Worm (Caenorhabditis elegans) whole organism, L1 larva: Measurements from ENCODE around the gene clec-39.

Experiments used
- C16A3.4 ChIP-seq: fragments of 150-350 bp; optimal IDR thresholded peaks from 2 replicates; lab custom pipeline; 2014; ENCODE audit warnings: missing biosample characterization, missing genetic modification characterization
- alr-1 ChIP-seq: fragments of 200-800 bp; sonication (Bioruptor generic); optimal IDR thresholded peaks from 2 replicates; lab custom pipeline; 2018; ENCODE audit warnings: borderline replicate concordance, mild to moderate bottlenecking, missing genetic modification characterization, missing compliant biosample characterization
- ama-1 ChIP-seq: fragments of 150-350 bp; optimal IDR thresholded peaks from 2 replicates; lab custom pipeline; 2014
- dsc-1 ChIP-seq: sonication (generic microtip); optimal IDR thresholded peaks from 2 replicates; lab custom pipeline; 2016; ENCODE audit warnings: mild to moderate bottlenecking, missing genetic modification characterization, missing compliant biosample characterization
- efl-1 ChIP-seq, 4 experiments: fragments of 150-350 bp; optimal IDR thresholded peaks in 3 of 4; peaks in 1 of 4; 1 replicate in 1 of 4; 2 replicates in 3 of 4; lab custom pipeline; 2014; ENCODE audit warnings: missing biosample characterization in 2 of 4, missing genetic modification characterization in 2 of 4, missing genetic modification reagents in 2 of 4
- efl-3 ChIP-seq: fragments of 200-800 bp; sonication (Bioruptor generic); optimal IDR thresholded peaks from 2 replicates; lab custom pipeline; 2018; ENCODE audit warnings: mild to moderate bottlenecking, missing genetic modification characterization, missing compliant biosample characterization
- elt-3 ChIP-seq, 6 experiments: fragments of 150-350 bp in 1 of 6; sonication (generic microtip); optimal IDR thresholded peaks; 2 replicates each; lab custom pipeline; 2017 to 2018; ENCODE audit warnings: missing biosample characterization in 6 of 6, missing genetic modification characterization in 6 of 6, inconsistent platforms in 1 of 6
- fkh-8 ChIP-seq: sonication (generic microtip); optimal IDR thresholded peaks from 2 replicates; lab custom pipeline; 2016; ENCODE audit warnings: mild to moderate bottlenecking, missing genetic modification characterization, missing compliant biosample characterization
- hpl-2 ChIP-seq: fragments of 150-350 bp; optimal IDR thresholded peaks from 2 replicates; lab custom pipeline; 2014; ENCODE audit warnings: missing biosample characterization, missing genetic modification reagents, missing genetic modification characterization
- lin-14 ChIP-seq: fragments of 200-800 bp; sonication (Bioruptor generic); optimal IDR thresholded peaks from 2 replicates; lab custom pipeline; 2018; ENCODE audit warnings: mild to moderate bottlenecking, missing genetic modification characterization, moderate library complexity, missing compliant biosample characterization
- lin-15B ChIP-seq: fragments of 150-350 bp; sonication (generic microtip); optimal IDR thresholded peaks from 3 replicates; lab custom pipeline; 2014; ENCODE audit warnings: missing biosample characterization, missing genetic modification characterization
- lsy-2 ChIP-seq, 2 experiments: fragments of 150-350 bp; optimal IDR thresholded peaks; 2 replicates each; lab custom pipeline; 2014; ENCODE audit warnings: missing biosample characterization in 2 of 2, missing genetic modification characterization in 2 of 2
- mdl-1 ChIP-seq, 2 experiments: fragments of 150-350 bp; optimal IDR thresholded peaks; 2 replicates each; lab custom pipeline; 2014 to 2017; ENCODE audit warnings: missing biosample characterization in 2 of 2, missing genetic modification characterization in 2 of 2, inconsistent platforms in 1 of 2
- mef-2 ChIP-seq: fragments of 150-350 bp; optimal IDR thresholded peaks from 2 replicates; lab custom pipeline; 2014; ENCODE audit warnings: missing biosample characterization, missing genetic modification characterization
- mep-1 ChIP-seq: fragments of 150-350 bp; optimal IDR thresholded peaks from 2 replicates; lab custom pipeline; 2014; ENCODE audit warnings: missing biosample characterization, missing genetic modification characterization
- nhr-19 ChIP-seq: fragments of 200-800 bp; sonication (Bioruptor generic); conservative IDR thresholded peaks from 2 replicates; pipeline ENCODE4 v1.3.6; 2022; ENCODE audit warnings: missing genetic modification characterization, missing compliant biosample characterization
- nhr-77 ChIP-seq: fragments of 150-350 bp; optimal IDR thresholded peaks from 2 replicates; lab custom pipeline; 2014; ENCODE audit warnings: missing biosample characterization, missing genetic modification characterization
- nhr-85 ChIP-seq: sonication (generic microtip); peaks from one replicate; lab custom pipeline; 2016; ENCODE audit warnings: missing genetic modification characterization, inconsistent platforms, missing compliant biosample characterization
- nhr-90 ChIP-seq: sonication (generic microtip); optimal IDR thresholded peaks from 2 replicates; lab custom pipeline; 2016; ENCODE audit warnings: mild to moderate bottlenecking, missing genetic modification characterization, missing compliant biosample characterization; ENCODE audit not compliant: poor library complexity
- snu-23 ChIP-seq: sonication (generic microtip); optimal IDR thresholded peaks from 2 replicates; lab custom pipeline; 2016; ENCODE audit warnings: missing genetic modification characterization, missing compliant biosample characterization
- sup-37 ChIP-seq: fragments of 200-800 bp; sonication (Bioruptor generic); optimal IDR thresholded peaks from 2 replicates; lab custom pipeline; 2018; ENCODE audit warnings: mild to moderate bottlenecking, missing genetic modification characterization, missing compliant biosample characterization
- tbx-2 ChIP-seq: sonication (generic microtip); optimal IDR thresholded peaks from 2 replicates; lab custom pipeline; 2016; ENCODE audit warnings: missing genetic modification characterization, missing compliant biosample characterization
- unc-130 ChIP-seq: fragments of 150-350 bp; optimal IDR thresholded peaks from 2 replicates; lab custom pipeline; 2017; ENCODE audit warnings: missing biosample characterization, missing genetic modification characterization, inconsistent platforms
- unc-86 ChIP-seq: sonication (generic microtip); optimal IDR thresholded peaks from 2 replicates; lab custom pipeline; 2016; ENCODE audit warnings: missing genetic modification characterization, missing compliant biosample characterization
- zag-1 ChIP-seq: fragments of 150-350 bp; optimal IDR thresholded peaks from 2 replicates; lab custom pipeline; 2014; ENCODE audit warnings: missing biosample characterization, missing genetic modification characterization
- zip-4 ChIP-seq: fragments of 200-800 bp; sonication (Bioruptor generic); optimal IDR thresholded peaks from 2 replicates; lab custom pipeline; 2018; ENCODE audit warnings: mild to moderate bottlenecking, missing genetic modification characterization, moderate library complexity, missing compliant biosample characterization
- ztf-11 ChIP-seq, 2 experiments: sonication (generic microtip); optimal IDR thresholded peaks; 2 replicates each; lab custom pipeline; 2016 to 2017; ENCODE audit warnings: missing genetic modification characterization in 2 of 2, missing biosample characterization in 1 of 2, missing compliant biosample characterization in 1 of 2
- ztf-4 ChIP-seq: fragments of 150-350 bp; optimal IDR thresholded peaks from 2 replicates; lab custom pipeline; 2014; ENCODE audit warnings: missing biosample characterization, missing genetic modification characterization

The clec-39 gene

DNA sequence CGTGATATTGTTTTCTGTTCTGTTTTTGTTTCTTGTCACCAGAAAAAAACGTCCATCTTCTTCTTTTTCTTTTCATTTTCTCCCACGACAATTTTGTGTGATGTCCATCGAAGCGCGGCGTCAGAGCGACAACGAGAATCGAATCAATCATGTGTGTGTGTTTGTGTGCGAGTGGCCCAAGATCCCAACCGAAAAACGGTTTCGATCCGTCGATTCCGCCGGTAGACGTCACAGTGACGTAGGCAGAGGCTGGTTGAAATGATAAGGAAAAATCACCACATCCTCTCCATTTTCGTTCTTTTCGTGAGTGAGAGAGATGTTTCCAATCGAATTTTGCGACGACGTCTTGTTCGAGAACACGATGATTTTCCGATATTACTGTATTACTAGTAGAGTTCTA lies 41.5 kb downstream of the clec-39 start (continued):
- peak in 1 of 2 experiments; percentile 41 for TF ChIP-seq mdl-1 (tag; optimal IDR thresholded peaks at IDR 0.05; lab: Kevin White, UChicago)
- peak; percentile 14 for TF ChIP-seq snu-23
- peak in 1 of 2 experiments; percentile 33 for TF ChIP-seq lsy-2 (tag; optimal IDR thresholded peaks at IDR 0.05; lab: Kevin White, UChicago)
- peak; percentile 93 for TF ChIP-seq nhr-85 (tag; lab: Kevin White, UChicago)
- TF ChIP-seq unc-130 (tag; lab: Kevin White, UChicago): peak; percentile 35
- TF ChIP-seq nhr-19 (GFP tag; lab: Robert Waterston, UW): peak; percentile 11; the same call in 1 of the 2 replicates
- TF ChIP-seq zip-4: no peak
- no peak for TF ChIP-seq fkh-8
- peak; percentile 39 for TF ChIP-seq nhr-90
- peak; percentile 6 for TF ChIP-seq tbx-2
- peak in 4 of 6 experiments; percentile 66 to 86 (median 71) for TF ChIP-seq elt-3 (tag; optimal IDR thresholded peaks at IDR 0.05; lab: Kevin White, UChicago)
- TF ChIP-seq lin-14: peak; percentile 60
- no peak for TF ChIP-seq mep-1 (tag; lab: Kevin White, UChicago)
- no peak for TF ChIP-seq efl-3 (GFP tag; lab: Kevin White, UChicago)

DNA sequence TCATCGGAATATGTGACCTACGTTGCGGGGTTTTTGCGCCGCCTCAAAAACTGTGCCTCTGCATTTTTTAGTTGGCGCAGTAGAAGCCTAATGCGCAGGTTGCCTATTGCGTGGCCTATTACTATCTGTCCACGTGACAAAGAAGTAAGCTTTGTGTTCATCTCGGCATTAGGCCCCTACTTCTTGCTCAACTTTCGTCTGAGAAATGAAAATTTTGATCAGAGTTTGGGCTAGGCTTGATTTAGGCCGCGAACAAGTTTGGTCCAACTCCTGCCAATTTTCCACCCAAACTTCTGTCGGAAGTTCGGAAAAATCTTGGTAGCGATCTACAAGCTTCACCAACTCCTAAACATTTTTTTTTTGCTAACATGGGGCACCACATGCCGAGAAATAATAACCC lies 42.9 kb downstream of the clec-39 start:
- TF ChIP-seq nhr-85 (tag; lab: Kevin White, UChicago): peak; percentile 42
- no peak for TF ChIP-seq hpl-2 (GFP tag; lab: Kevin White, UChicago)

DNA sequence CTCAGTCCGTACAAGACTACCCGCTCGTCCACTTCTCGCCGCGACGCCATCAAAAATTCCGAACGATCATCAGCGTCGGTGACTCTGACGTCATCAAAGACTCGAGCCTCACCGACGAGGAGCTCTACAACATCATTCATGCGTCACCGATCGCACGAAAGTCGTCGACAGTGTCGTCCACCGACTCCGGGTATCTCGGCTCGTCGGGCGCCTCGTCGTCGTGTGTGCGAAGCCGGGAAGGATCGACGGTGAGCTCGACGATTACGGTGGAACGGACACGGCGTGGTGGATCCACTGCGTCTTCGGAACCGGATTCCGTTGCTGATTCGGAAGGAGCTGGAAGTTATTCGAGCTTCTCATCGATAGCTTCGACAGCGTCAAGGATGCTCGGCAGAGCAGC lies 45.7 kb downstream of the clec-39 start:
- TF ChIP-seq zag-1 (tag; lab: Kevin White, UChicago) (no peak), ztf-11 (tag; optimal IDR thresholded peaks at IDR 0.05; lab: Kevin White, UChicago) (no peak), nhr-77 (no peak), lin-15B (no peak), unc-86 (tag; lab: Kevin White, UChicago) (no peak), mep-1 (tag; lab: Kevin White, UChicago) (no peak), ztf-4 (no peak), C16A3.4 (tag; lab: Kevin White, UChicago) (no peak), sup-37 (GFP tag; lab: Kevin White, UChicago) (no peak), mef-2 (tag; lab: Kevin White, UChicago) (no peak), lin-14 (no peak), alr-1 (no peak), dsc-1 (tag; lab: Kevin White, UChicago) (no peak), zip-4 (no peak)

DNA sequence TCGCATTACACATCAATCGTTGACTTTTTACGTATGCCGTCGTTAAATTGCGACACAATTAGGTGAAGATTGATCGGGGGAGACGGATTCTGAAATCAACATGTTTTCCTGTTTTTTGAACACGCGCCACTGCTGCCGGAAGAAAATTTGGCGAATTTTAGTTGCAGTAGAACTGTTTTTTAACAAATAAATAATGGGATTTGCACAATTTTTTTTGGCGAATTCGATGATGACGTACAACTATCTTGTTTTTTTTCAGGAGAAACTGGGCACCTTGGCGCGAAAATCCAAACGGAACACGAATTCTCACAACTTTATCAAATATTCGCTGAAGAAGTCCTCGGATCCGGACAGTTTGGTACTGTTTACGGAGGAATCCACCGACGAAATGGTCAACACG lies 46.9 kb downstream of the clec-39 start:
- TF ChIP-seq mef-2 (tag; lab: Kevin White, UChicago) (no peak), efl-1 (optimal IDR thresholded peaks at IDR 0.05; lab: Kevin White, UChicago) (no peak), efl-1 (GFP tag; optimal IDR thresholded peaks at IDR 0.05 in 1 of 2; lab: Kevin White, UChicago) (peak in 1 of 2 experiments; percentile 62)

DNA sequence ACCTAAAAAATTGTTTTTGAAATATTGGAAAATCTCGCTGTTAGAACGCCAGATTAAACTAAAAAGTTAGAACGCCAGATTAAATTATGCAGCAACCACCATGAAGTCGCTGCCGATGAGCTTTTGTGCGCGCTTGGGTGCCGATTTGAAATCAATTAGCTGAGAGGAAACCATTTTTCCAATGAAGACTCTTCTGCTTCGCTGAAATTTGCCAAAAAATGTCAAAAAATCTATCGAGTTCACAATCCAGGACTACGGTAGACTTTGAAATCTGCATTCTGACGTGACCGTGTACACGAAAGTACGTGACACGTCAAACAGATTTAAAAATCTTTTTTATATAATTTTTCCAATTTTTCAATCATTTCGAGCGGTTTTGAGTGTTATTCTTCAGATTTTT lies 49.9 kb downstream of the clec-39 start, which contains the start of gene immt-2:
Gene immt-2, plus strand, starts transcription at position 301 of the 400 bp plus-strand sequence.
- TF ChIP-seq ama-1 (lab: Kevin White, UChicago): no peak
- no peak for TF ChIP-seq ztf-4
